Fruit fly (Drosophila melanogaster) whole organism, wandering third instar larva: ENCODE results near the gene CG9240.

ENCODE experiments used
- Abd-B ChIP-seq: fragments of >200 bp; optimal IDR thresholded peaks from 2 replicates; lab custom pipeline; 2017; ENCODE audit warnings: missing biosample characterization, missing genetic modification characterization
- CG32264 ChIP-seq: fragments of 200-800 bp; sonication (Bioruptor generic); optimal IDR thresholded peaks from 2 replicates; lab custom pipeline; 2016; ENCODE audit warnings: missing biosample characterization, missing genetic modification characterization
- CG9705 ChIP-seq: fragments of 200-800 bp; sonication (Bioruptor generic); optimal IDR thresholded peaks from 2 replicates; lab custom pipeline; 2018; ENCODE audit warnings: missing biosample characterization, mild to moderate bottlenecking, missing genetic modification characterization
- CrebA ChIP-seq: fragments of 200-800 bp; sonication (Bioruptor generic); optimal IDR thresholded peaks from 2 replicates; lab custom pipeline; 2016; ENCODE audit warnings: missing biosample characterization, mild to moderate bottlenecking, missing genetic modification characterization, borderline replicate concordance
- Dfd ChIP-seq: fragments of >200 bp; optimal IDR thresholded peaks from 2 replicates; lab custom pipeline; 2017; ENCODE audit warnings: missing biosample characterization, missing genetic modification characterization
- Dif ChIP-seq: fragments of 200-275, 200-300 bp; sonication (Bioruptor generic); optimal IDR thresholded peaks from 2 replicates; lab custom pipeline; 2018; ENCODE audit warnings: missing biosample characterization, missing genetic modification characterization; ENCODE audit not compliant: partially characterized antibody
- GATAd ChIP-seq: sonication (Bioruptor generic); optimal IDR thresholded peaks from 2 replicates; lab custom pipeline; 2016; ENCODE audit warnings: missing biosample characterization, missing genetic modification characterization
- HLH106 ChIP-seq: fragments of 200-800 bp; optimal IDR thresholded peaks from 3 replicates; lab custom pipeline; 2019; ENCODE audit warnings: missing biosample characterization, mild to moderate bottlenecking, missing genetic modification characterization, moderate library complexity
- Hnf4 ChIP-seq: fragments of 200-800 bp; sonication (Bioruptor generic); optimal IDR thresholded peaks from 2 replicates; lab custom pipeline; 2016; ENCODE audit warnings: missing biosample characterization, mild to moderate bottlenecking, missing genetic modification characterization
- Hr78 ChIP-seq: fragments of >200 bp; optimal IDR thresholded peaks from 2 replicates; lab custom pipeline; 2017; ENCODE audit warnings: missing biosample characterization, missing genetic modification characterization
- Hr83 ChIP-seq: fragments of 200-300 bp; sonication (Bioruptor generic); optimal IDR thresholded peaks from 2 replicates; lab custom pipeline; 2016; ENCODE audit warnings: missing biosample characterization, mild to moderate bottlenecking, missing genetic modification characterization, moderate library complexity; ENCODE audit not compliant: poor library complexity, severe bottlenecking
- Jra ChIP-seq: sonication (Bioruptor generic); optimal IDR thresholded peaks from 2 replicates; lab custom pipeline; 2016; ENCODE audit warnings: missing biosample characterization, missing genetic modification characterization
- Mio ChIP-seq: sonication (Bioruptor generic); optimal IDR thresholded peaks from 2 replicates; lab custom pipeline; 2016; ENCODE audit warnings: missing biosample characterization, missing genetic modification characterization
- Myc ChIP-seq: fragments of >200 bp; optimal IDR thresholded peaks from 2 replicates; lab custom pipeline; 2017
- N ChIP-seq: fragments of >200 bp; optimal IDR thresholded peaks from 2 replicates; lab custom pipeline; 2018; ENCODE audit warnings: missing biosample characterization, missing external identifiers, missing genetic modification characterization
- OdsH ChIP-seq: fragments of 200-800 bp; sonication (Bioruptor generic); optimal IDR thresholded peaks from 2 replicates; lab custom pipeline; 2016; ENCODE audit warnings: missing biosample characterization, mild to moderate bottlenecking, missing genetic modification characterization
- Rel ChIP-seq, 2 experiments: fragments of 200-800 bp; sonication (Bioruptor generic) in 1 of 2; optimal IDR thresholded peaks; 2 replicates in 1 of 2; 3 replicates in 1 of 2; lab custom pipeline; 2016 to 2019; ENCODE audit warnings: mild to moderate bottlenecking in 2 of 2, missing biosample characterization in 2 of 2, missing genetic modification characterization in 2 of 2, moderate library complexity in 1 of 2
- Sp1 ChIP-seq: fragments of 200-800 bp; sonication (Bioruptor generic); optimal IDR thresholded peaks from 3 replicates; lab custom pipeline; 2019; ENCODE audit warnings: missing biosample characterization, mild to moderate bottlenecking, missing genetic modification characterization, moderate library complexity
- Vsx2 ChIP-seq: fragments of 200-300, 225-300 bp; sonication (Bioruptor generic); optimal IDR thresholded peaks from 2 replicates; lab custom pipeline; 2018; ENCODE audit warnings: missing biosample characterization, missing genetic modification characterization; ENCODE audit not compliant: partially characterized antibody
- br ChIP-seq: fragments of 200-800 bp; sonication (Bioruptor generic); optimal IDR thresholded peaks from 2 replicates; lab custom pipeline; 2016; ENCODE audit warnings: missing biosample characterization, missing genetic modification characterization
- brk ChIP-seq: fragments of 200-800 bp; sonication (Bioruptor generic); optimal IDR thresholded peaks from 2 replicates; lab custom pipeline; 2016; ENCODE audit warnings: missing biosample characterization, mild to moderate bottlenecking, missing genetic modification characterization
- dl ChIP-seq, 2 experiments: fragments of 175-275, 200-275 bp in 1 of 2; fragments of 200-275 bp in 1 of 2; sonication (Bioruptor generic); optimal IDR thresholded peaks; lab custom pipeline; 2018; ENCODE audit warnings: mild to moderate bottlenecking in 2 of 2, missing biosample characterization in 2 of 2, missing genetic modification characterization in 2 of 2, moderate library complexity in 2 of 2; ENCODE audit not compliant: partially characterized antibody in 2 of 2, insufficient read depth in 1 of 2
- dmrt93B ChIP-seq: fragments of 200-800 bp; sonication (Bioruptor generic); optimal IDR thresholded peaks from 2 replicates; lab custom pipeline; 2018; ENCODE audit warnings: missing biosample characterization, mild to moderate bottlenecking, missing genetic modification characterization
- dsf ChIP-seq: sonication (Bioruptor generic); optimal IDR thresholded peaks from 2 replicates; lab custom pipeline; 2016; ENCODE audit warnings: missing biosample characterization, missing genetic modification characterization, borderline replicate concordance
- ey ChIP-seq: fragments of 200-800 bp; sonication (Bioruptor generic); optimal IDR thresholded peaks from 2 replicates; lab custom pipeline; 2016; ENCODE audit warnings: missing biosample characterization, missing genetic modification characterization
- foxo ChIP-seq, 2 experiments: fragments of 200-800 bp; sonication (Bioruptor generic); optimal IDR thresholded peaks; 2 replicates in 1 of 2; 3 replicates in 1 of 2; lab custom pipeline; 2016 to 2017; ENCODE audit warnings: missing biosample characterization in 2 of 2, missing genetic modification characterization in 2 of 2
- fru ChIP-seq: fragments of 200-800 bp; sonication (Bioruptor generic); optimal IDR thresholded peaks from 3 replicates; lab custom pipeline; 2016; ENCODE audit warnings: missing biosample characterization, mild to moderate bottlenecking, missing genetic modification characterization
- h ChIP-seq: fragments of 200-800 bp; sonication (Bioruptor generic); optimal IDR thresholded peaks from 3 replicates; lab custom pipeline; 2016; ENCODE audit warnings: missing biosample characterization, mild to moderate bottlenecking, missing genetic modification characterization
- jim ChIP-seq: fragments of 175-275, 200-325 bp; sonication (Bioruptor generic); optimal IDR thresholded peaks from 2 replicates; lab custom pipeline; 2016; ENCODE audit warnings: missing biosample characterization, mild to moderate bottlenecking, missing genetic modification characterization
- lola ChIP-seq: fragments of >200 bp; optimal IDR thresholded peaks from 2 replicates; lab custom pipeline; 2017; ENCODE audit warnings: missing biosample characterization, missing genetic modification characterization
- pan ChIP-seq: fragments of >200 bp; optimal IDR thresholded peaks from 2 replicates; lab custom pipeline; 2017
- psq ChIP-seq: fragments of 200-800 bp; sonication (Bioruptor generic); optimal IDR thresholded peaks from 3 replicates; lab custom pipeline; 2017; ENCODE audit warnings: missing biosample characterization, mild to moderate bottlenecking, missing genetic modification characterization, moderate library complexity
- rgr ChIP-seq: fragments of 200-800 bp; sonication (Bioruptor generic); optimal IDR thresholded peaks from 3 replicates; lab custom pipeline; 2016; ENCODE audit warnings: missing biosample characterization, mild to moderate bottlenecking, missing genetic modification characterization
- sage ChIP-seq: fragments of 200-800 bp; sonication (Bioruptor generic); optimal IDR thresholded peaks from 2 replicates; lab custom pipeline; 2016; ENCODE audit warnings: missing biosample characterization, mild to moderate bottlenecking, missing genetic modification characterization
- sv ChIP-seq: fragments of 200-800 bp; sonication (Bioruptor generic); optimal IDR thresholded peaks from 3 replicates; lab custom pipeline; 2016; ENCODE audit warnings: missing biosample characterization, missing genetic modification characterization
- tai ChIP-seq: sonication (Bioruptor generic); optimal IDR thresholded peaks from 2 replicates; lab custom pipeline; 2016; ENCODE audit warnings: missing biosample characterization, missing genetic modification characterization
- usp ChIP-seq: fragments of >200 bp; optimal IDR thresholded peaks from 2 replicates; lab custom pipeline; 2017; ENCODE audit warnings: missing biosample characterization, missing genetic modification characterization
- woc ChIP-seq: sonication (Bioruptor generic); optimal IDR thresholded peaks from 2 replicates; lab custom pipeline; 2016; ENCODE audit warnings: missing biosample characterization, mild to moderate bottlenecking, missing genetic modification characterization

The CG9240 gene

DNA sequence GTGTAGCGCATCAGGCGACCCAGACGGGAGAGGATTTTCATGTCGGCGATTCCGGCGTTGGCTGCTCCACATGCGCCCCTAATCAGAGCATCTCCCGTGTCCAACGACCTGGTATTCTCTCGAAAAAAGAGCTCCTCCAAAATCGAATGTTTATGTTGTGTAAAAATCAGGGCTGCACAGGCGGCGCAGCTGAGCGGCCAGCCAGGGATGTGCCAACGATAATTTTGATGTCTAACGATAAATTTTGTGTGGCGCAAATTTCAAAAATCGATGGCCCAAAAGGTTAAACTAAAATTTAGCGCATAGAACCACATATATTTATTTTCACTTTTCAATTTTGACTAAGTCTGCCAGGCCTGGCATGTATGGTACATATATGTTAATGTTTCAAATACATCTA lies at the start of gene CG9240:
CG9240 (minus strand) TSS at position 213 of the 400 bp plus-strand sequence.
- TF ChIP-seq rgr (peak; percentile 48), lola (no peak)

DNA sequence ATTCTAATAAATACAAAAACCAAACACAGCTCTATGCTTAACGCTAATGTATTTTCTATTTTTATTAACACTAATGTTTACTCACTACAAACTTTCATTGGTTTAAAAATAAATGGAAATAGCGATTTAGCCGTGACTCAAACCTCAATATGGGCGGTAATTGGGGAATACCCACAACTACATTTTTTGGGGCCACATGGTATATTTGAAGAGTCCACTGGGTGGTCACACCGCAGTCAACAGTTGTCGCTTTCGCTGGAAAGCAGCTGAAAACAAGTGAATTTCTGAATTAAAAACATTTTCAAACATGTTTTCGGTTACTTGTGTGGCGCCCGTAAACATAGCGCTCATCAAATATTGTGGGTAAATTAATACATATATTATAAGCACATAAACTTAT lies 47.9 kb upstream of the CG9240 start, which contains the start of gene Mvd:
Mvd (plus strand) TSS at position 222 of the 400 bp plus-strand sequence.
- TF ChIP-seq dmrt93B (GFP tag; lab: Kevin White, UChicago) = no peak
- TF ChIP-seq Hnf4 (GFP tag; lab: Kevin White, UChicago) = no peak
- no peak for TF ChIP-seq Rel (GFP tag; optimal IDR thresholded peaks at IDR 0.05; lab: Kevin White, UChicago)
- TF ChIP-seq Rel (tag; optimal IDR thresholded peaks at IDR 0.05; lab: Kevin White, UChicago) = peak; percentile 99
- no peak for TF ChIP-seq foxo (GFP tag; optimal IDR thresholded peaks at IDR 0.05; lab: Kevin White, UChicago)
- no peak for TF ChIP-seq Dfd (GFP tag; lab: Kevin White, UChicago)

DNA sequence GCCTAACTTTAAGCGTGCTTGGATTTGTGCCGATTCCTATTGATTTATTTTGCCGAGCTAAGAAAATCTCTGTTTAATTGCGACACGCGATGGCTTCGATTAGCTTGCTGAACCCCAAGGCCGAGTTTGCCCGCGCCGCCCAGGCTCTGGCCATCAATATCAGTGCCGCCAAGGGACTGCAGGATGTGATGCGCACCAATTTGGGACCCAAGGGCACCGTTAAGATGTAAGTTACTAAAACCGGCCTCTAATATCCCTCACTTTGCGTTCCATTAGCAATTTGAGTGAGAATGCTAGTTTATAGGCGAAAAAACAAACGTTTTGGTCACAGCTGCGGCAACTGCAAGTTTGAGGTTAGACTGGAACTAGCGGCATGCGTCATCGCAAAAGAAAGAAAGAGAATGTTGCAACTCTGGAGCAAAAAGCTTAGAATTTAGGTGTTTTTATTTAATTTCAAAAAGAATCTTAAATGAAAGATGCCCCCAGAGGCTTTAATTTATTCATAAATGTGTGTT lies 45.7 kb upstream of the CG9240 start:
- TF ChIP-seq CG9705 (GFP tag; lab: Kevin White, UChicago) = no peak
- TF ChIP-seq rgr = no peak
- TF ChIP-seq Jra (GFP tag; lab: Kevin White, UChicago) = peak; percentile 68
- TF ChIP-seq Dfd (GFP tag; lab: Kevin White, UChicago) = no peak
- no peak for TF ChIP-seq Myc
- TF ChIP-seq Rel (GFP tag; optimal IDR thresholded peaks at IDR 0.05; lab: Kevin White, UChicago) = no peak
- TF ChIP-seq Rel (tag; optimal IDR thresholded peaks at IDR 0.05; lab: Kevin White, UChicago) = no peak
- TF ChIP-seq Hnf4 (GFP tag; lab: Kevin White, UChicago) = no peak
- TF ChIP-seq, all 38 proteins: peak for 1

DNA sequence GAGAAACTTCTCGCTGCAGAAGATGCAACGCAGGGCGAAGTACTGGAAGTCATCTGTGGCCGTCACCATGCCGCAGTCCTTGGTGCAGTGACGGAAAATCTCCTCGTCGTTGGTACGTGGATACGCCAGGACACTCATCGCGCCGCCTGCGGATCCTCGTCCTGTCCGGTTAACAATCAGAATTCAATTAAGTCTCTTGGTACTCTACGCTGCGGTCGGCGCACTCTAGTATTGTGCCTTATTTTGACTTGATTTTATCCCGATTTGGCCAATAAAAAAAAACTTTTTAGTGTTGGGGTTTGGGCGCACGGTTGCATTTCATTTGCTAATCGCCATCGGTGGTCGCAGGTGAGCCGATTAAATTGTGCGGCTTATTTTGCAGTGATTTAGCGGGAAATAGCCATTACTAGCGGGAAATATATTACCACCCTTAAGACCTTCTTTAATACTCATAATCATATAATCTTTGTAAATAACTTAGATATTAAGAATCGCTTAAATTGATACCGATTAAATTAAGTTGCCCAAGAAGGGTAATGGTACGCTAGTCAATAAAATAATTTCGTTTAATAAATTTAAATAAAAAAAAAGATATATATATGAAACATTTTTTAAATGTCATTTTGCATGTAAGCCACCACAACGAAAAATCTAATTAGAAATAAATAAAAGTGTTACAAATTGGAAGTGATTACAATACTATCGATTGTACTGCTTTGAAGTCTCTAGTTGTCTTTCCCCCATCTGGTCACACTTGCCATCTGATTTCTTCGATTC lies 45.0 kb upstream of the CG9240 start, which contains the start of the genes CG8944 and CCT6:
CG8944 (minus strand) TSS at position 327 of the 777 bp plus-strand sequence.
CCT6 (plus strand) TSS at position 744 of the 777 bp plus-strand sequence.
- no peak for TF ChIP-seq Dif (GFP tag; lab: Kevin White, UChicago)
- TF ChIP-seq rgr = no peak
- no peak for TF ChIP-seq GATAd (GFP tag; lab: Kevin White, UChicago)
- no peak for TF ChIP-seq jim (GFP tag; lab: Kevin White, UChicago)
- TF ChIP-seq Mio (GFP tag; lab: Kevin White, UChicago) = no peak
- TF ChIP-seq Dfd (GFP tag; lab: Kevin White, UChicago) = no peak
- no peak for TF ChIP-seq Jra (GFP tag; lab: Kevin White, UChicago)
- no peak for TF ChIP-seq Hr78 (GFP tag; lab: Kevin White, UChicago)
- no peak for TF ChIP-seq pan (lab: Kevin White, UChicago)
- no peak for TF ChIP-seq fru (GFP tag; lab: Kevin White, UChicago)
- no peak for TF ChIP-seq N (GFP tag; lab: Kevin White, UChicago)
- TF ChIP-seq HLH106 (tag; lab: Kevin White, UChicago) = peak; percentile 21
- TF ChIP-seq psq (GFP tag; lab: Kevin White, UChicago) = peak; percentile 18
- TF ChIP-seq Rel (GFP tag; optimal IDR thresholded peaks at IDR 0.05; lab: Kevin White, UChicago) = no peak
- peak; percentile 11 for TF ChIP-seq Rel (tag; optimal IDR thresholded peaks at IDR 0.05; lab: Kevin White, UChicago)
- TF ChIP-seq CrebA (GFP tag; lab: Kevin White, UChicago) = no peak
- no peak for TF ChIP-seq sage (GFP tag; lab: Kevin White, UChicago)
- no peak for TF ChIP-seq ey (GFP tag; lab: Kevin White, UChicago)
- peak; percentile 74 for TF ChIP-seq Myc
- peak; percentile 16 for TF ChIP-seq woc (GFP tag; lab: Kevin White, UChicago)
- TF ChIP-seq br (GFP tag; lab: Kevin White, UChicago) = no peak
- TF ChIP-seq dmrt93B (GFP tag; lab: Kevin White, UChicago) = no peak
- TF ChIP-seq brk (GFP tag; lab: Kevin White, UChicago) = no peak
- no peak for TF ChIP-seq Hr83 (GFP tag; lab: Kevin White, UChicago)
- TF ChIP-seq sv (GFP tag; lab: Kevin White, UChicago) = no peak
- TF ChIP-seq foxo (GFP tag; optimal IDR thresholded peaks at IDR 0.05; lab: Kevin White, UChicago) = no peak
- TF ChIP-seq CG32264 (GFP tag; lab: Kevin White, UChicago) = no peak
- TF ChIP-seq CG9705 (GFP tag; lab: Kevin White, UChicago) = no peak
- TF ChIP-seq Sp1 = peak; percentile 4
- TF ChIP-seq Vsx2 (GFP tag; lab: Kevin White, UChicago) = no peak
- TF ChIP-seq h (GFP tag; lab: Kevin White, UChicago) = no peak
- no peak for TF ChIP-seq lola
- no peak for TF ChIP-seq dsf (GFP tag; lab: Kevin White, UChicago)
- TF ChIP-seq dl (GFP tag; optimal IDR thresholded peaks at IDR 0.05; lab: Kevin White, UChicago; ENCODE audit: insufficient read depth in 1 of 2, partially characterized antibody in 2 of 2) = no peak
- no peak for TF ChIP-seq Hnf4 (GFP tag; lab: Kevin White, UChicago)
- no peak for TF ChIP-seq Abd-B (GFP tag; lab: Kevin White, UChicago)
- no peak for TF ChIP-seq tai
- TF ChIP-seq OdsH = no peak
- TF ChIP-seq usp = no peak
